Fruit fly (Drosophila melanogaster): ENCODE results near the gene Adhr.
A peak's percentile ranks its signal among the peaks of the same experiment; 100 is the strongest.

Gene Adhr

dm6 chr2L:14606112-14606511 lies 9.2 kb upstream of the Adhr start:
- TF ChIP-seq dsf (GFP tag; optimal IDR thresholded peaks at IDR 0.05; ENCODE audit: borderline replicate concordance) (no peak), tai (GFP tag; optimal IDR thresholded peaks at IDR 0.05) (no peak), ey (GFP tag; optimal IDR thresholded peaks at IDR 0.05) (no peak), Hr83 (GFP tag; optimal IDR thresholded peaks at IDR 0.05; ENCODE audit: poor library complexity, severe bottlenecking) (no peak), woc (GFP tag; optimal IDR thresholded peaks at IDR 0.05) (no peak), h (GFP tag; optimal IDR thresholded peaks at IDR 0.05) (no peak), Abd-B (GFP tag; optimal IDR thresholded peaks at IDR 0.05) (no peak), Mio (GFP tag; optimal IDR thresholded peaks at IDR 0.05) (no peak), fru (GFP tag; optimal IDR thresholded peaks at IDR 0.05) (no peak), lola (GFP tag; optimal IDR thresholded peaks at IDR 0.05) (no peak), Hnf4 (GFP tag; optimal IDR thresholded peaks at IDR 0.05) (no peak), sage (GFP tag; optimal IDR thresholded peaks at IDR 0.05) (no peak), Dfd (GFP tag; optimal IDR thresholded peaks at IDR 0.05) (no peak), HLH106 (tag; optimal IDR thresholded peaks at IDR 0.05) (no peak), Jra (GFP tag; optimal IDR thresholded peaks at IDR 0.05) (no peak)

- TF ChIP-seq Vsx2 (GFP tag; optimal IDR thresholded peaks at IDR 0.05; ENCODE audit: partially characterized antibody): no peak
Observed at dm6 chr2L:14611358-14612037, 3.9 kb upstream of the Adhr start.

- TF ChIP-seq Vsx2 (GFP tag; optimal IDR thresholded peaks at IDR 0.05; ENCODE audit: partially characterized antibody): no peak
- peak; percentile 39 for TF ChIP-seq ey (GFP tag; optimal IDR thresholded peaks at IDR 0.05)
- peak; percentile 52 for TF ChIP-seq Hnf4 (GFP tag; optimal IDR thresholded peaks at IDR 0.05)
- peak; percentile 49 for TF ChIP-seq HLH106 (tag; optimal IDR thresholded peaks at IDR 0.05)
- TF ChIP-seq woc (GFP tag; optimal IDR thresholded peaks at IDR 0.05): no peak
- TF ChIP-seq lola (GFP tag; optimal IDR thresholded peaks at IDR 0.05): no peak
- peak; percentile 60 for TF ChIP-seq tai (GFP tag; optimal IDR thresholded peaks at IDR 0.05)
- TF ChIP-seq Sp1 (GFP tag; optimal IDR thresholded peaks at IDR 0.05): peak; percentile 65
- TF ChIP-seq GATAd (GFP tag; optimal IDR thresholded peaks at IDR 0.05): no peak
- TF ChIP-seq fru (GFP tag; optimal IDR thresholded peaks at IDR 0.05): peak; percentile 69
- TF ChIP-seq sv (GFP tag; optimal IDR thresholded peaks at IDR 0.05): peak; percentile 62
- TF ChIP-seq Dfd (GFP tag; optimal IDR thresholded peaks at IDR 0.05): no peak
- peak; percentile 77 for TF ChIP-seq rgr (GFP tag; optimal IDR thresholded peaks at IDR 0.05)
- no peak for TF ChIP-seq sage (GFP tag; optimal IDR thresholded peaks at IDR 0.05)
- TF ChIP-seq CrebA (GFP tag; optimal IDR thresholded peaks at IDR 0.05; ENCODE audit: borderline replicate concordance): no peak
- peak; percentile 27 for TF ChIP-seq dmrt93B (GFP tag; optimal IDR thresholded peaks at IDR 0.05)
- peak; percentile 35 for TF ChIP-seq br (GFP tag; optimal IDR thresholded peaks at IDR 0.05)
- TF ChIP-seq psq (GFP tag; optimal IDR thresholded peaks at IDR 0.05): peak; percentile 63
- peak; percentile 9 for TF ChIP-seq h (GFP tag; optimal IDR thresholded peaks at IDR 0.05)
- TF ChIP-seq jim (GFP tag; optimal IDR thresholded peaks at IDR 0.05): no peak
- TF ChIP-seq brk (GFP tag; optimal IDR thresholded peaks at IDR 0.05): peak; percentile 21
- TF ChIP-seq foxo (GFP tag; optimal IDR thresholded peaks at IDR 0.05): peak in 1 of 2 experiments; percentile 75
- no peak for TF ChIP-seq pan (optimal IDR thresholded peaks at IDR 0.05)
- TF ChIP-seq OdsH (GFP tag; optimal IDR thresholded peaks at IDR 0.05): peak; percentile 82
Observed at dm6 chr2L:14612998-14613955, 2.1 kb upstream of the Adhr start.

dm6 chr2L:14614444-14614843 lies 908 bp upstream of the Adhr start:
- peak; percentile 20 for TF ChIP-seq Sp1 (GFP tag; optimal IDR thresholded peaks at IDR 0.05)
- peak; percentile 36 for TF ChIP-seq HLH106 (tag; optimal IDR thresholded peaks at IDR 0.05)
- no peak for TF ChIP-seq psq (GFP tag; optimal IDR thresholded peaks at IDR 0.05)
- no peak for TF ChIP-seq CG9705 (GFP tag; optimal IDR thresholded peaks at IDR 0.05)
